Fruit fly (Drosophila melanogaster) whole organism, embryonic: ENCODE data around the gene RASSF8.

ENCODE experiments used
- Ada2b ChIP-seq: fragments of 200-800 bp; sonication (Bioruptor generic); IDR thresholded peaks from 2 replicates; pipeline ENCODE4 v1.3.6; 2022; ENCODE audit warnings: missing biosample characterization, missing genetic modification characterization
- Aef1 ChIP-seq: fragments of 200-800 bp; sonication (Bioruptor generic); IDR thresholded peaks from 3 replicates; pipeline ENCODE4 v1.3.6; 2022; ENCODE audit warnings: missing biosample characterization, missing genetic modification characterization
- CG10209 ChIP-seq: fragments of 200-800 bp; sonication (Bioruptor generic); optimal IDR thresholded peaks from 3 replicates; lab custom pipeline; 2017; ENCODE audit warnings: missing biosample characterization, mild to moderate bottlenecking, missing genetic modification characterization, missing genetic modification reagents
- CG10431 ChIP-seq: fragments of 200-800 bp; sonication (Bioruptor generic); optimal IDR thresholded peaks from 3 replicates; lab custom pipeline; 2018; ENCODE audit warnings: missing biosample characterization, mild to moderate bottlenecking, missing genetic modification characterization
- CG12744 ChIP-seq: fragments of 200-800 bp; sonication (Bioruptor generic); optimal IDR thresholded peaks from 2 replicates; lab custom pipeline; 2016; ENCODE audit warnings: missing biosample characterization, missing genetic modification characterization
- CG13123 ChIP-seq: fragments of 200-800 bp; sonication (Bioruptor generic); optimal IDR thresholded peaks from 2 replicates; lab custom pipeline; 2016; ENCODE audit warnings: missing biosample characterization, missing genetic modification characterization
- CG13424 ChIP-seq: fragments of 200-800 bp; sonication (Bioruptor generic); optimal IDR thresholded peaks from 2 replicates; lab custom pipeline; 2019; ENCODE audit warnings: missing biosample characterization, mild to moderate bottlenecking, missing genetic modification characterization, moderate library complexity
- CG14667 ChIP-seq: fragments of 200-800 bp; sonication (Bioruptor generic); IDR thresholded peaks from 2 replicates; pipeline ENCODE4 v1.3.6; 2022; ENCODE audit warnings: missing biosample characterization, missing genetic modification characterization
- CG17186 ChIP-seq: fragments of 200-800 bp; sonication (Bioruptor generic); optimal IDR thresholded peaks from 3 replicates; lab custom pipeline; 2017; ENCODE audit warnings: missing biosample characterization, missing genetic modification reagents, missing genetic modification characterization
- CG17385 ChIP-seq: fragments of 200-800 bp; sonication (Bioruptor generic); optimal IDR thresholded peaks from 3 replicates; lab custom pipeline; 2018; ENCODE audit warnings: missing biosample characterization, mild to moderate bottlenecking, missing genetic modification characterization
- CG1832 ChIP-seq: fragments of 200-800 bp; sonication (Bioruptor generic); optimal IDR thresholded peaks from 2 replicates; lab custom pipeline; 2017; ENCODE audit warnings: missing biosample characterization, mild to moderate bottlenecking, missing genetic modification characterization, inconsistent platforms
- CG2202 ChIP-seq: fragments of 200-800 bp; sonication (Bioruptor generic); optimal IDR thresholded peaks from 2 replicates; lab custom pipeline; 2018; ENCODE audit warnings: missing biosample characterization, mild to moderate bottlenecking, missing genetic modification characterization
- CG4707 ChIP-seq: fragments of 200-800 bp; sonication (Bioruptor generic); optimal IDR thresholded peaks from 2 replicates; lab custom pipeline; 2018; ENCODE audit warnings: missing biosample characterization, mild to moderate bottlenecking, missing genetic modification characterization, moderate library complexity
- CG6791 ChIP-seq: fragments of 200-800 bp; sonication (Bioruptor generic); IDR thresholded peaks from 3 replicates; pipeline ENCODE4 v1.3.6; 2022; ENCODE audit warnings: missing biosample characterization, missing genetic modification characterization; ENCODE audit not compliant: partially characterized antibody
- CG7271 ChIP-seq: fragments of 200-800 bp; sonication (Bioruptor generic); optimal IDR thresholded peaks from 2 replicates; lab custom pipeline; 2018; ENCODE audit warnings: missing biosample characterization, mild to moderate bottlenecking, missing genetic modification characterization, moderate library complexity
- CG7745 ChIP-seq: fragments of 200-800 bp; sonication (Bioruptor generic); optimal IDR thresholded peaks from 2 replicates; lab custom pipeline; 2018; ENCODE audit warnings: missing biosample characterization, mild to moderate bottlenecking, missing genetic modification characterization, moderate library complexity
- CG8944 ChIP-seq: fragments of 200-800 bp; sonication (Bioruptor generic); optimal IDR thresholded peaks from 3 replicates; lab custom pipeline; 2016; ENCODE audit warnings: missing biosample characterization, missing genetic modification characterization
- CG9215 ChIP-seq: fragments of 200-800 bp; sonication (Bioruptor generic); IDR thresholded peaks from 2 replicates; pipeline ENCODE4 v1.3.6; 2022; ENCODE audit warnings: missing biosample characterization, missing genetic modification characterization
- CG9727 ChIP-seq: fragments of 200-800 bp; sonication (Bioruptor generic); optimal IDR thresholded peaks from 3 replicates; lab custom pipeline; 2017; ENCODE audit warnings: missing biosample characterization, mild to moderate bottlenecking, missing genetic modification characterization
- CG9876 ChIP-seq: fragments of 200-800 bp; sonication (Bioruptor generic); optimal IDR thresholded peaks from 2 replicates; lab custom pipeline; 2016; ENCODE audit warnings: missing biosample characterization, missing genetic modification characterization
- D19B ChIP-seq: fragments of 200-800 bp; sonication (Bioruptor generic); optimal IDR thresholded peaks from 2 replicates; lab custom pipeline; 2017; ENCODE audit warnings: missing biosample characterization, mild to moderate bottlenecking, missing genetic modification characterization
- E2f2 ChIP-seq: fragments of 200-800 bp; sonication (Bioruptor generic); IDR thresholded peaks from 2 replicates; pipeline ENCODE4 v1.3.6; 2022; ENCODE audit warnings: missing biosample characterization, missing genetic modification characterization
- Fer2 ChIP-seq: fragments of 200-800 bp; sonication (Bioruptor generic); optimal IDR thresholded peaks from 2 replicates; lab custom pipeline; 2018; ENCODE audit warnings: missing biosample characterization, mild to moderate bottlenecking, missing genetic modification characterization, moderate library complexity
- HHEX ChIP-seq: fragments of 200-800 bp; sonication (Bioruptor generic); optimal IDR thresholded peaks from 3 replicates; lab custom pipeline; 2017; ENCODE audit warnings: missing biosample characterization, mild to moderate bottlenecking, missing genetic modification characterization, missing genetic modification reagents
- HmgZ ChIP-seq: fragments of 200-800 bp; sonication (Bioruptor generic); optimal IDR thresholded peaks from 2 replicates; lab custom pipeline; 2018; ENCODE audit warnings: missing biosample characterization, mild to moderate bottlenecking, missing genetic modification characterization
- Lpt ChIP-seq: fragments of >200 bp; optimal IDR thresholded peaks from 2 replicates; lab custom pipeline; 2018; ENCODE audit warnings: missing biosample characterization, missing genetic modification characterization
- Rx ChIP-seq: fragments of 200-800 bp; sonication (Bioruptor generic); IDR thresholded peaks from 2 replicates; pipeline ENCODE4 v1.3.6; 2022; ENCODE audit warnings: missing biosample characterization, missing genetic modification characterization
- Sox102F ChIP-seq: fragments of 200-800 bp; sonication (Bioruptor generic); optimal IDR thresholded peaks from 2 replicates; lab custom pipeline; 2018; ENCODE audit warnings: missing biosample characterization, mild to moderate bottlenecking, missing genetic modification characterization, moderate library complexity
- Ssrp ChIP-seq: fragments of 200-800 bp; sonication (Bioruptor generic); optimal IDR thresholded peaks from 2 replicates; lab custom pipeline; 2018; ENCODE audit warnings: missing biosample characterization, mild to moderate bottlenecking, missing genetic modification characterization, moderate library complexity
- ac ChIP-seq: fragments of 200-800 bp; sonication (Bioruptor generic); optimal IDR thresholded peaks from 3 replicates; lab custom pipeline; 2017; ENCODE audit warnings: missing biosample characterization, mild to moderate bottlenecking, missing genetic modification characterization
- amos ChIP-seq: fragments of 200-800 bp; sonication (Bioruptor generic); IDR thresholded peaks from 2 replicates; pipeline ENCODE4 v1.3.6; 2022; ENCODE audit warnings: missing biosample characterization, missing genetic modification characterization; ENCODE audit not compliant: partially characterized antibody
- ase ChIP-seq: fragments of 200-800 bp; sonication (Bioruptor generic); IDR thresholded peaks from 3 replicates; pipeline ENCODE4 v1.3.6; 2022; ENCODE audit warnings: missing biosample characterization, missing genetic modification characterization
- btn ChIP-seq: fragments of 200-800 bp; sonication (Bioruptor generic); optimal IDR thresholded peaks from 2 replicates; lab custom pipeline; 2016; ENCODE audit warnings: missing biosample characterization, missing genetic modification characterization
- cas ChIP-seq: fragments of 200-800 bp; sonication (Bioruptor generic); IDR thresholded peaks from 2 replicates; pipeline ENCODE4 v1.3.6; 2022; ENCODE audit warnings: missing biosample characterization, missing genetic modification characterization
- crol ChIP-seq: fragments of 200-800 bp; sonication (Bioruptor generic); IDR thresholded peaks from 2 replicates; pipeline ENCODE4 v1.3.6; 2022; ENCODE audit warnings: missing biosample characterization, missing genetic modification characterization
- en ChIP-seq: fragments of 200-800 bp; sonication (Bioruptor generic); optimal IDR thresholded peaks from 2 replicates; lab custom pipeline; 2016; ENCODE audit warnings: missing biosample characterization, missing genetic modification characterization
- esg ChIP-seq: fragments of 200-800 bp; sonication (Bioruptor generic); conservative IDR thresholded peaks from 2 replicates; pipeline ENCODE4 v1.3.6; 2022; ENCODE audit warnings: missing biosample characterization, missing genetic modification characterization
- grn ChIP-seq: fragments of 200-800 bp; sonication (Bioruptor generic); optimal IDR thresholded peaks from 3 replicates; lab custom pipeline; 2017; ENCODE audit warnings: missing biosample characterization, missing genetic modification characterization
- gsb ChIP-seq: fragments of 200-800 bp; sonication (Bioruptor generic); IDR thresholded peaks from 2 replicates; pipeline ENCODE4 v1.3.6; 2022; ENCODE audit warnings: missing biosample characterization, missing genetic modification characterization
- gt ChIP-seq: fragments of 200-800 bp; sonication (Bioruptor generic); IDR thresholded peaks from 2 replicates; pipeline ENCODE4 v1.3.6; 2022; ENCODE audit warnings: missing biosample characterization, missing genetic modification characterization
- klu ChIP-seq: fragments of 200-800 bp; sonication (Bioruptor generic); IDR thresholded peaks from 2 replicates; pipeline ENCODE4 v1.3.6; 2022; ENCODE audit warnings: missing biosample characterization, missing genetic modification characterization
- kni ChIP-seq: fragments of 200-800 bp; sonication (Bioruptor generic); optimal IDR thresholded peaks from 3 replicates; lab custom pipeline; 2017; ENCODE audit warnings: mild to moderate bottlenecking, missing biosample characterization, missing genetic modification reagents, missing genetic modification characterization
- otp ChIP-seq: fragments of 200-800 bp; sonication (Bioruptor generic); IDR thresholded peaks from 3 replicates; pipeline ENCODE4, ENCODE4 v1.3.6; 2022; ENCODE audit warnings: missing biosample characterization, missing genetic modification characterization
- repo ChIP-seq: fragments of 200-800 bp; sonication (Bioruptor generic); optimal IDR thresholded peaks from 2 replicates; lab custom pipeline; 2016; ENCODE audit warnings: missing biosample characterization, missing genetic modification characterization
- ro ChIP-seq: fragments of 200-800 bp; sonication (Bioruptor generic); IDR thresholded peaks from 2 replicates; pipeline ENCODE4 v1.3.6; 2022; ENCODE audit warnings: missing biosample characterization, missing genetic modification characterization
- slbo ChIP-seq: fragments of 200-800 bp; sonication (Bioruptor generic); IDR thresholded peaks from 2 replicates; pipeline ENCODE4 v1.3.6; 2022; ENCODE audit warnings: missing biosample characterization, missing genetic modification characterization
- slp2 ChIP-seq: fragments of 200-800 bp; sonication (Bioruptor generic); optimal IDR thresholded peaks from 2 replicates; lab custom pipeline; 2016; ENCODE audit warnings: missing biosample characterization, missing genetic modification characterization
- sna ChIP-seq: fragments of 200-800 bp; sonication (Bioruptor generic); IDR thresholded peaks from 2 replicates; pipeline ENCODE4 v1.3.6; 2022; ENCODE audit warnings: missing biosample characterization, missing genetic modification characterization; ENCODE audit not compliant: partially characterized antibody
- sob ChIP-seq: fragments of 200-800 bp; sonication (Bioruptor generic); IDR thresholded peaks from 2 replicates; pipeline ENCODE4 v1.3.6; 2022; ENCODE audit warnings: missing biosample characterization, missing genetic modification characterization
- toy ChIP-seq: fragments of 200-800 bp; sonication (Bioruptor generic); IDR thresholded peaks from 2 replicates; pipeline ENCODE4 v1.3.6; 2022; ENCODE audit warnings: missing biosample characterization, missing genetic modification characterization
- tx ChIP-seq: fragments of 200-800 bp; sonication (Bioruptor generic); optimal IDR thresholded peaks from 2 replicates; lab custom pipeline; 2016; ENCODE audit warnings: missing biosample characterization, missing genetic modification characterization
- zf30C ChIP-seq: fragments of 200-800 bp; sonication (Bioruptor generic); optimal IDR thresholded peaks from 3 replicates; lab custom pipeline; 2018; ENCODE audit warnings: missing biosample characterization, mild to moderate bottlenecking, missing genetic modification characterization

Gene RASSF8

DNA sequence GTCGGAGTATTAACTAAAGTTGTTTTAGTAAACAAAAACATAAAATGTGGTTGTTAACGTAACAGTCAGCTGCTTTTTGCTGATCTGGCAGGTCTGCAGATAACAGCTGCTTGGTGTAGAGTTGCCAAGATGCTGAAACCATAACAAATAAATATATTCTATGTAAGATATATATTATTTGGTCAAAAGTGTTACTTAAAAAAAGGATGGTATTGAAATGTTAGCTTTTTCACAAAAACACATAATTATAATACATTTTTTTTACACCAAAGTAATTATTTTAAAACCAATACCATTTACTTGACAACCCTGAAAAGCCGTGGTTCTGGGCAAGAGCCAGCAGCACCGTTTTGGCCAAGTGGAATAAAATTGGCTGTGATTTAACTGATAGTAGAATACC lies 18.9 kb downstream of the RASSF8 start, which contains the start of the genes CG4743 and Idh3g (continued):
- TF ChIP-seq Rx (GFP tag; lab: Robert Waterston, UW) (peak; percentile 82), CG4707 (GFP tag; lab: Kevin White, UChicago) (peak; percentile 87), CG10431 (peak; percentile 90), CG1832 (GFP tag; lab: Kevin White, UChicago) (no peak), klu (GFP tag; lab: Robert Waterston, UW) (peak; percentile 89), CG12744 (GFP tag; lab: Kevin White, UChicago) (peak; percentile 59), CG17385 (peak; percentile 96), CG13123 (GFP tag; lab: Kevin White, UChicago) (peak; percentile 95), CG9215 (GFP tag; lab: Robert Waterston, UW) (peak; percentile 88), CG9727 (GFP tag; lab: Kevin White, UChicago) (peak; percentile 98), tx (GFP tag; lab: Kevin White, UChicago) (peak; percentile 68), repo (peak; percentile 64), Fer2 (tag; lab: Kevin White, UChicago) (peak; percentile 95), sna (no peak), kni (peak; percentile 89), CG8944 (GFP tag; lab: Kevin White, UChicago) (peak; percentile 18), CG2202 (tag; lab: Kevin White, UChicago) (peak; percentile 97), CG17186 (peak; percentile 76), gsb (GFP tag; lab: Robert Waterston, UW) (peak; percentile 85), ac (peak; percentile 95), btn (peak; percentile 41), sob (GFP tag; lab: Robert Waterston, UW) (peak; percentile 95), Lpt (no peak), cas (GFP tag; lab: Robert Waterston, UW) (peak; percentile 91), ro (GFP tag; lab: Robert Waterston, UW) (peak; percentile 84), Ssrp (tag; lab: Kevin White, UChicago) (peak; percentile 97), otp (GFP tag; lab: Robert Waterston, UW) (peak; percentile 93), HmgZ (tag; lab: Kevin White, UChicago) (peak; percentile 98), esg (GFP tag; lab: Robert Waterston, UW) (peak; percentile 95), D19B (GFP tag; lab: Kevin White, UChicago) (peak; percentile 87), CG7745 (peak; percentile 71), CG13424 (tag; lab: Kevin White, UChicago) (peak; percentile 99), slp2 (GFP tag; lab: Kevin White, UChicago) (peak; percentile 47), ase (GFP tag; lab: Robert Waterston, UW) (peak; percentile 91), Ada2b (GFP tag; lab: Robert Waterston, UW) (peak; percentile 94), CG10209 (GFP tag; lab: Kevin White, UChicago) (peak; percentile 96), HHEX (GFP tag; lab: Kevin White, UChicago) (peak; percentile 96), Sox102F (GFP tag; lab: Kevin White, UChicago) (peak; percentile 98), zf30C (peak; percentile 23), toy (GFP tag; lab: Robert Waterston, UW) (peak; percentile 72), en (GFP tag; lab: Kevin White, UChicago) (peak; percentile 21), gt (GFP tag; lab: Robert Waterston, UW) (peak; percentile 81), Aef1 (GFP tag; lab: Robert Waterston, UW) (peak; percentile 93), CG6791 (GFP tag; lab: Robert Waterston, UW) (no peak), crol (GFP tag; lab: Robert Waterston, UW) (peak; percentile 53; the same call in 1 of the 2 replicates), E2f2 (GFP tag; lab: Robert Waterston, UW) (peak; percentile 84), amos (GFP tag; lab: Robert Waterston, UW) (no peak), CG14667 (GFP tag; lab: Robert Waterston, UW) (peak; percentile 91), slbo (peak; percentile 96), grn (GFP tag; lab: Kevin White, UChicago) (peak; percentile 71), CG7271 (peak; percentile 97), CG9876 (peak; percentile 18)
